Worm (Caenorhabditis elegans) whole organism, late embryonic: ENCODE measurements around the gene C14E2.3.

Source experiments
- C08G9.2 ChIP-seq: sonication (generic microtip); optimal IDR thresholded peaks from 2 replicates; lab custom pipeline; 2016; ENCODE audit warnings: mild to moderate bottlenecking, missing genetic modification characterization, moderate library complexity, missing compliant biosample characterization
- C38D4.7 ChIP-seq: fragments of 200-800 bp; sonication (Bioruptor generic); optimal IDR thresholded peaks from 2 replicates; lab custom pipeline; 2018; ENCODE audit warnings: mild to moderate bottlenecking, missing genetic modification characterization, moderate library complexity, missing compliant biosample characterization
- F13H6.1 ChIP-seq: sonication (generic microtip); optimal IDR thresholded peaks from 2 replicates; lab custom pipeline; 2016; ENCODE audit warnings: missing genetic modification characterization, missing compliant biosample characterization
- K02D7.2 ChIP-seq: sonication (generic microtip); optimal IDR thresholded peaks from 2 replicates; lab custom pipeline; 2017; ENCODE audit warnings: mild to moderate bottlenecking, missing genetic modification characterization, missing compliant biosample characterization
- K09A11.1 ChIP-seq: sonication (generic microtip); optimal IDR thresholded peaks from 2 replicates; lab custom pipeline; 2017; ENCODE audit warnings: antibody characterized with exemption, mild to moderate bottlenecking, missing genetic modification characterization, missing compliant biosample characterization; ENCODE audit not compliant: insufficient read depth
- T23F11.4 ChIP-seq: fragments of 200-800 bp; sonication (Bioruptor generic); optimal IDR thresholded peaks from 2 replicates; lab custom pipeline; 2018; ENCODE audit warnings: mild to moderate bottlenecking, missing genetic modification characterization, missing compliant biosample characterization
- ahr-1 ChIP-seq: sonication (generic microtip); optimal IDR thresholded peaks from 2 replicates; lab custom pipeline; 2016; ENCODE audit warnings: missing genetic modification characterization, missing compliant biosample characterization
- ama-1 ChIP-seq: fragments of 150-350 bp; optimal IDR thresholded peaks from 2 replicates; lab custom pipeline; 2014
- ceh-18 ChIP-seq: sonication (generic microtip); optimal IDR thresholded peaks from 2 replicates; lab custom pipeline; 2016; ENCODE audit warnings: missing genetic modification characterization, missing compliant biosample characterization
- ceh-31 ChIP-seq: sonication (generic microtip); optimal IDR thresholded peaks from 2 replicates; lab custom pipeline; 2016; ENCODE audit warnings: missing genetic modification characterization, missing compliant biosample characterization
- ceh-34 ChIP-seq: sonication (generic microtip); optimal IDR thresholded peaks from 2 replicates; lab custom pipeline; 2016; ENCODE audit warnings: mild to moderate bottlenecking, missing genetic modification characterization, missing compliant biosample characterization
- ceh-45 ChIP-seq: fragments of 200-800 bp; sonication (Bioruptor generic); IDR thresholded peaks from 2 replicates; pipeline ENCODE4 v1.3.6; 2022; ENCODE audit warnings: missing genetic modification reagents, missing genetic modification characterization, missing compliant biosample characterization
- ceh-48 ChIP-seq: sonication (generic microtip); optimal IDR thresholded peaks from 2 replicates; lab custom pipeline; 2016; ENCODE audit warnings: missing genetic modification characterization, inconsistent platforms, missing compliant biosample characterization
- ceh-6 ChIP-seq: fragments of 200-800 bp; sonication (Bioruptor generic); optimal IDR thresholded peaks from 2 replicates; lab custom pipeline; 2018; ENCODE audit warnings: mild to moderate bottlenecking, missing genetic modification characterization, missing compliant biosample characterization
- che-1 ChIP-seq: sonication (generic microtip); optimal IDR thresholded peaks from 2 replicates; lab custom pipeline; 2016; ENCODE audit warnings: mild to moderate bottlenecking, missing genetic modification characterization, missing compliant biosample characterization
- dmd-4 ChIP-seq: sonication (generic microtip); optimal IDR thresholded peaks from 2 replicates; lab custom pipeline; 2016; ENCODE audit warnings: borderline replicate concordance, missing genetic modification characterization, missing compliant biosample characterization
- fax-1 ChIP-seq: sonication (generic microtip); optimal IDR thresholded peaks from 2 replicates; lab custom pipeline; 2016; ENCODE audit warnings: missing genotype, missing genetic modification characterization, missing compliant biosample characterization
- fkh-10 ChIP-seq: fragments of 150-350 bp; optimal IDR thresholded peaks from 2 replicates; lab custom pipeline; 2014; ENCODE audit warnings: missing biosample characterization, missing genetic modification reagents, missing genetic modification characterization
- gmeb-2 ChIP-seq: sonication (generic microtip); optimal IDR thresholded peaks from 2 replicates; lab custom pipeline; 2016; ENCODE audit warnings: missing genetic modification characterization, inconsistent platforms, missing compliant biosample characterization
- hlh-13 ChIP-seq: fragments of 200-800 bp; sonication (Bioruptor generic); optimal IDR thresholded peaks from 2 replicates; lab custom pipeline; 2018; ENCODE audit warnings: mild to moderate bottlenecking, missing genetic modification characterization, missing compliant biosample characterization
- hlh-15 ChIP-seq: sonication (generic microtip); optimal IDR thresholded peaks from 2 replicates; lab custom pipeline; 2016; ENCODE audit warnings: missing genetic modification characterization, missing compliant biosample characterization
- hlh-6 ChIP-seq: sonication (generic microtip); optimal IDR thresholded peaks from 2 replicates; lab custom pipeline; 2016; ENCODE audit warnings: missing genotype, missing genetic modification characterization, missing compliant biosample characterization
- lim-6 ChIP-seq: sonication (generic microtip); optimal IDR thresholded peaks from 2 replicates; lab custom pipeline; 2016; ENCODE audit warnings: missing genetic modification characterization, missing compliant biosample characterization
- mec-3 ChIP-seq: sonication (generic microtip); optimal IDR thresholded peaks from 2 replicates; lab custom pipeline; 2016; ENCODE audit warnings: borderline replicate concordance, missing genetic modification characterization, missing compliant biosample characterization
- nhr-11 ChIP-seq: fragments of 150-350 bp; optimal IDR thresholded peaks from 2 replicates; lab custom pipeline; 2014; ENCODE audit warnings: missing biosample characterization, missing genetic modification characterization
- nhr-232 ChIP-seq: sonication (generic microtip); optimal IDR thresholded peaks from 2 replicates; lab custom pipeline; 2016; ENCODE audit warnings: missing genetic modification characterization, missing compliant biosample characterization
- odd-2 ChIP-seq: sonication (generic microtip); optimal IDR thresholded peaks from 2 replicates; lab custom pipeline; 2017; ENCODE audit warnings: antibody characterized with exemption, mild to moderate bottlenecking, missing genetic modification characterization, missing compliant biosample characterization
- pag-3 ChIP-seq: sonication (generic microtip); optimal IDR thresholded peaks from 2 replicates; lab custom pipeline; 2016; ENCODE audit warnings: missing compliant biosample characterization, missing genetic modification characterization, borderline replicate concordance
- pat-9 ChIP-seq: fragments of 200-800 bp; sonication (Bioruptor generic); optimal IDR thresholded peaks from 2 replicates; lab custom pipeline; 2018; ENCODE audit warnings: mild to moderate bottlenecking, missing genetic modification characterization, moderate library complexity, missing compliant biosample characterization
- pax-1 ChIP-seq: fragments of 150-350 bp; optimal IDR thresholded peaks from 2 replicates; lab custom pipeline; 2014; ENCODE audit warnings: missing biosample characterization, missing genetic modification characterization
- pha-2 ChIP-seq: sonication (generic microtip); optimal IDR thresholded peaks from 2 replicates; lab custom pipeline; 2017; ENCODE audit warnings: mild to moderate bottlenecking, missing genetic modification characterization, missing compliant biosample characterization
- pha-4 ChIP-seq: fragments of 150-350 bp; optimal IDR thresholded peaks from 2 replicates; lab custom pipeline; 2018; ENCODE audit warnings: missing biosample characterization, missing genetic modification reagents, missing genetic modification characterization
- pqm-1 ChIP-seq: sonication (generic microtip); optimal IDR thresholded peaks from 2 replicates; lab custom pipeline; 2016; ENCODE audit warnings: missing genetic modification characterization, missing compliant biosample characterization
- pros-1 ChIP-seq: fragments of 150-350 bp; optimal IDR thresholded peaks from 2 replicates; lab custom pipeline; 2014; ENCODE audit warnings: missing biosample characterization, missing genetic modification reagents, missing genetic modification characterization
- ref-2 ChIP-seq: sonication (generic microtip); optimal IDR thresholded peaks from 2 replicates; lab custom pipeline; 2016; ENCODE audit warnings: missing genetic modification characterization, missing compliant biosample characterization
- rnt-1 ChIP-seq: sonication (generic microtip); optimal IDR thresholded peaks from 2 replicates; lab custom pipeline; 2016; ENCODE audit warnings: missing genetic modification characterization, missing compliant biosample characterization
- sdc-2 ChIP-seq: sonication (generic microtip); optimal IDR thresholded peaks from 2 replicates; lab custom pipeline; 2016; ENCODE audit warnings: missing genotype, missing genetic modification characterization, missing compliant biosample characterization
- sox-4 ChIP-seq: sonication (generic microtip); optimal IDR thresholded peaks from 2 replicates; lab custom pipeline; 2017; ENCODE audit warnings: mild to moderate bottlenecking, missing genetic modification characterization, inconsistent platforms, missing compliant biosample characterization
- tbx-7 ChIP-seq: sonication (generic microtip); optimal IDR thresholded peaks from 2 replicates; lab custom pipeline; 2016; ENCODE audit warnings: missing genotype, missing genetic modification characterization, missing compliant biosample characterization
- unc-3 ChIP-seq, 2 experiments: fragments of 200-800 bp in 1 of 2; sonication (Bioruptor generic) in 1 of 2; sonication (generic microtip) in 1 of 2; conservative IDR thresholded peaks in 1 of 2; optimal IDR thresholded peaks in 1 of 2; 2 replicates each; pipeline versions ENCODE4 v1.3.6 to Lab custom; 2016 to 2022; ENCODE audit warnings: missing compliant biosample characterization in 2 of 2, missing genetic modification characterization in 2 of 2, missing genetic modification reagents in 1 of 2
- unc-42 ChIP-seq: sonication (generic microtip); optimal IDR thresholded peaks from 2 replicates; lab custom pipeline; 2016; ENCODE audit warnings: missing genotype, missing genetic modification characterization, missing compliant biosample characterization
- unc-55 ChIP-seq: sonication (generic microtip); optimal IDR thresholded peaks from 2 replicates; lab custom pipeline; 2017; ENCODE audit warnings: missing biosample characterization, missing genetic modification reagents, missing genetic modification characterization
- unc-86 ChIP-seq: sonication (generic microtip); optimal IDR thresholded peaks from 2 replicates; lab custom pipeline; 2016; ENCODE audit warnings: missing genetic modification characterization, missing compliant biosample characterization
- ztf-16 ChIP-seq: sonication (generic microtip); optimal IDR thresholded peaks from 2 replicates; lab custom pipeline; 2017; ENCODE audit warnings: missing genetic modification characterization, missing compliant biosample characterization

The C14E2.3 gene

DNA sequence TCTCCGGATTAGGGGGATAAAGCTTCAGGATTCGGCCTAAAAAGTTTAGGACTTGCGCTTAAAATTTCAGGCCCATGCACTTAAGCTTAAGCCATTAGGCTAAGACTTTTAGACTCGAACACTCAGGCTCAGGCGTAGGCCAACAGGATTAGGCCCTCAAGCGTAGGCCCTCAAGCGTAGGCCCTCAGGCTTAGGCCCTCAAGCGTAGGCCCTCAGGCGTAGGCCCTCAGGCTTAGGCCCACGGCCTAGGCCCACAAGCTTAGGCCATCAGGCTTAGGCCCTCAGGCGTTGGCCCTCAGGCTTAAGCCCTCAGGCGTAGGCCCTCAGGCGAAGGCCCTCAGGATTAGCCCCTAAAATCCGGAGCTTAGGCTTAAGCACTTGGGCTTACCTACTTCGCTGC is 39.2 kb upstream of the C14E2.3 start:
- TF ChIP-seq pqm-1 = no peak
- TF ChIP-seq ahr-1 (tag; lab: Kevin White, UChicago) = no peak

DNA sequence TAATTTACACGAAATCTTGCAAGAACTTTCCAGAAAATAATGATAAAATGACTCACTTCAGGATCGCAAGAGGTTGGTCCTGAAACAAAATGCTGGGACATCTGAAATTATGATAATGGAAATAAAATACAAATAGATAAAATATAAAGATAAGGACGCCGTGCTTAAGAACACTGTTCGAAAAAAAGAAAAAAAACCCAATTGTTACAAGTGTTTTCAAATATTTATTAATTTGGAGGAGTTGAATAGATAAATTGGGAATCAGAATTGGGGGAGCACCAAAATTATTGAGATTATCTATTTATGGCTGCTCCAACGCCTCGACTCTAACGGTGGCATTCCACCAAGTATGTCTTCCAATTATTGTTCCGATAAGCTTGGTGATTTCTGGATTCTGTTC is 37.2 kb upstream of the C14E2.3 start, which contains the start of gene ceh-41:
Gene ceh-41, minus strand, starts transcription at position 101 of the 400 bp plus-strand sequence.
- TF ChIP-seq nhr-11 (tag; lab: Kevin White, UChicago) (no peak), pat-9 (tag; lab: Kevin White, UChicago) (no peak), ceh-6 (GFP tag; lab: Kevin White, UChicago) (no peak), unc-86 (tag; lab: Kevin White, UChicago) (no peak)

DNA sequence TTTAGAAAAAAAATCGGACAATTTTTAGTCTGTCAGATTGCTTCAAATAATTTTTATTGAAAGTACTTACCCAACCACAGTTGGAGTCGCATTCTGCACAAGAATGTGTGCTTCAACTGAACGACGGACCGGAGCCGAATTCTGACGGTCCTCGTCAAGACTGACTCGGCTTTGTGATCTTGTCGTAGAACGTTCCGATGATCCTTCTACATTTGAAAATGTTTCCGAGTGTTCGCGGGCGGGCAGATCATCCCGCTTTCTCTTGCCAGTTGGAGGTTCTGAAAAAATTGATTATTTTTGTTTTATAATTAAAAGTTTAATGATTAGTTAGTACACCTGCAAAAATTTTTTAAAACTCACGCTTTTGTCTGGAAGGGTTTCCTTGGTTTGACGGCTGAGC is 36.3 kb upstream of the C14E2.3 start:
- TF ChIP-seq lim-6 (tag; lab: Kevin White, UChicago) = no peak
- no peak for TF ChIP-seq pha-4 (tag; lab: Kevin White, UChicago)
- no peak for TF ChIP-seq unc-3 (GFP tag; conservative IDR thresholded peaks at IDR 0.05; lab: Robert Waterston, UW)
- TF ChIP-seq unc-3 (tag; optimal IDR thresholded peaks at IDR 0.05; lab: Kevin White, UChicago) = no peak
- TF ChIP-seq pros-1 = no peak
- no peak for TF ChIP-seq tbx-7
- no peak for TF ChIP-seq ztf-16 (tag; lab: Kevin White, UChicago)
- no peak for TF ChIP-seq mec-3 (tag; lab: Kevin White, UChicago)
- no peak for TF ChIP-seq ama-1 (lab: Kevin White, UChicago)
- no peak for TF ChIP-seq ceh-18 (tag; lab: Kevin White, UChicago)
- TF ChIP-seq pha-2 = no peak
- no peak for TF ChIP-seq nhr-11 (tag; lab: Kevin White, UChicago)
- TF ChIP-seq K09A11.1 (tag; lab: Kevin White, UChicago) = no peak
- no peak for TF ChIP-seq sox-4 (tag; lab: Kevin White, UChicago)

DNA sequence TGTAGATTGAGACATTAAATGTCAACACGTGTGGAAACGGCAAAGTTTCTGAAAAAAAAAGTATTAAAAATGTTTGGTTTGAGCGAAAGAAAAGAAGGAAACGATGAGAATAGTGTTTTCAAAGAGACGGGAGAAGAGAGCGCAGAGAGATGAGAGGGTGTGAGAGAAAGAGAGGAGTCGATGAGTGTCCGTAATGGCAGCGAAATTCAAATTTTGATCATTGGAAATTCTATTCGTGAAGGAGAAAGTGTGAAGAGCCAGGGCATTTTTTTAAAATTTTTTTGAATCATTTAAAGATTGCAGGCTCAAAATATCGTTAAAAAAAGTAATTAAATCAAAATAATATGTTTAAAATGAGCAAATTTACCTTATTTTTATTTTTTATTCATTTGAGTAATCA is 34.2 kb upstream of the C14E2.3 start, which contains the start of gene T26C11.4:
Gene T26C11.4, minus strand, starts transcription at position 54 of the 400 bp plus-strand sequence.
- TF ChIP-seq fkh-10 (no peak), nhr-232 (tag; lab: Kevin White, UChicago) (no peak), pqm-1 (no peak), fax-1 (tag; lab: Kevin White, UChicago) (no peak), K02D7.2 (tag; lab: Kevin White, UChicago) (no peak), che-1 (tag; lab: Kevin White, UChicago) (no peak), ref-2 (tag; lab: Kevin White, UChicago) (no peak), dmd-4 (no peak), hlh-15 (tag; lab: Kevin White, UChicago) (no peak), odd-2 (tag; lab: Kevin White, UChicago) (no peak), sdc-2 (tag; lab: Kevin White, UChicago) (peak; percentile 41), unc-55 (GFP tag; lab: Kevin White, UChicago) (peak; percentile 31)

DNA sequence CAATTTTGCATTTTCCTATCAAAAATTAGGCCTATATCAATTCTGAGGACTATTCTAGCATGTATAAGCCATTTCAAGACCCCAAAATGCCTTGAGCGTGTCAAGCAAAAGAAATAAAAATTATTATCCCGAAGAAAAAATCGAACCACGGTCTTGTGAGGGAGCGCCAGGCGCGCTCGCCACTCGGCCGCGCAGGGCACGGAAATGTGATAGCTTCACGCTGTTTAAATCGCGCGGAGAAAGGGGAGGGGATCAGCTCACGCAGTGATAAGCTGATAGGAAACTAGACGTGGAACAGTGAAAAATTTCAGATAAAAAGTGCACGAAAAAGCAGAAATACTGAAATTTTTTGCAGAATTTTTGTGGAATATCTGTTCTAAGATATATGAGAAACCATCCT is 26.4 kb upstream of the C14E2.3 start:
- TF ChIP-seq hlh-15 (tag; lab: Kevin White, UChicago) = peak; percentile 52
- TF ChIP-seq hlh-6 (tag; lab: Kevin White, UChicago) = peak; percentile 78
- peak; percentile 54 for TF ChIP-seq T23F11.4
- TF ChIP-seq F13H6.1 (tag; lab: Kevin White, UChicago) = peak; percentile 53
- peak; percentile 67 for TF ChIP-seq dmd-4
- TF ChIP-seq ceh-31 = peak; percentile 35
- no peak for TF ChIP-seq pag-3 (tag; lab: Kevin White, UChicago)
- TF ChIP-seq C38D4.7 (GFP tag; lab: Kevin White, UChicago) = peak; percentile 65
- peak; percentile 62 for TF ChIP-seq mec-3 (tag; lab: Kevin White, UChicago)
- TF ChIP-seq unc-42 (tag; lab: Kevin White, UChicago) = peak; percentile 2
- no peak for TF ChIP-seq pros-1
- peak; percentile 61 for TF ChIP-seq hlh-13 (GFP tag; lab: Kevin White, UChicago)
- peak; percentile 56 for TF ChIP-seq ceh-48 (tag; lab: Kevin White, UChicago)
- peak; percentile 77 for TF ChIP-seq gmeb-2
- TF ChIP-seq pax-1 = no peak
- peak; percentile 48 for TF ChIP-seq fax-1 (tag; lab: Kevin White, UChicago)
- TF ChIP-seq ref-2 (tag; lab: Kevin White, UChicago) = no peak
- TF ChIP-seq rnt-1 (tag; lab: Kevin White, UChicago) = peak; percentile 28
- TF ChIP-seq ceh-45 = 0 out of 2 replicates have a peak, but pooled peaks have one; percentile 20
- TF ChIP-seq pha-2 = peak; percentile 62
- TF ChIP-seq ceh-34 (tag; lab: Kevin White, UChicago) = peak; percentile 91
- no peak for TF ChIP-seq fkh-10
- peak; percentile 62 for TF ChIP-seq C08G9.2 (tag; lab: Kevin White, UChicago)
- TF ChIP-seq pha-4 (tag; lab: Kevin White, UChicago) = no peak
- TF ChIP-seq lim-6 (tag; lab: Kevin White, UChicago) = no peak
